Comparison of ENCODE assay signal across 1 fruit fly cellular context in the genomic region with DNA sequence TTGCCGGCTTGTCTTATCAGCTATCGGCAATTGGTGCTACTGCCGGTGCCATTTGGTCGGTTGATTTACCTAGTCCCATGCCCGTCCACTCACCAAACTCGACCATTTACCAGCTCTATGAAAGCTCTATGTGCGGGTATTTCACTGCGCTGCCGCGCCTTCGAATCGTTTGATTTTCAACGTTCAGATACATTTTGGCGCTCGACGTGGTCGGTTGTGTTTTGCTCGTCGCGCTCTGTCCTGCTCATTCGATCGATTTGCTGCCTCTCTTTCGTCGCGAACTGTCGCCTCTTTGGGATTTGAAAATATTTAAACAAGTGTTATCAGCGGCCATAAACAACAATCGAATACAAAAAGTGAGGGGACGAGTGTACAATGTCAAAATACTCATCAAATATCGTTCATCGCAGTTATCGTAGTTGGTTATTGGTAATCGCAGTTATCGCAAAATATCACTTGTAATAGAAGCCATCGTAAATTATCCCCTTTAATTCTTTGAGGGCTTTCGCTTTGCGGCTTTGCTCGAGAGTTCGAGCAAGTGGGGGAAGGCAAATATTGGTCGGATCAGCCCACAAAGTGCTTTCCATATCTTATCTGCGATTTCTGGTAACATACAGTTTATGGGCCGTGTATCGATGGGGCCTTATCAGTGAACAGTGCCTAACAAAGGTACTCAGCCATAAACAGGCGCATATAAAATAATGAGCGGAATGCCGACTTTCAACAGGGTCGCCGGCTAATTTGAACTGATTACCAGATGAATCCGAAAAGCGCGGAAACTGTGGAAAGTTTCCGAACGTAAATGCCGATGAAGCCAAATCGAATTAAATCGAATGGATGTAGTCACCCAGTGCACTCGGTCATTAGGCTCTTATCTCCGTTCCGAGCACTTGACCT.
TF ChIP-seq lines count a peak whose summit lies in the region.

No protein-coding gene starts in this region.

TF ChIP-seq in whole organism, embryonic, 481 proteins besides CTCF, POLR2A, EP300 and RAD21 (continued from another document):
- peak; percentile 39; the same call in 1 of the 2 replicates for TF ChIP-seq Bgb (GFP tag; IDR thresholded peaks at IDR 0.05; lab: Robert Waterston, UW; ENCODE audit: partially characterized antibody)
- TF ChIP-seq Hr51 (GFP tag; optimal IDR thresholded peaks at IDR 0.05; lab: Kevin White, UChicago), result no peak
- TF ChIP-seq Nf-YC (tag; optimal IDR thresholded peaks at IDR 0.05; lab: Kevin White, UChicago), result peak; percentile 63
- peak; percentile 88 for TF ChIP-seq CG8388 (GFP tag; optimal IDR thresholded peaks at IDR 0.05; lab: Kevin White, UChicago)
- TF ChIP-seq CG1024 (GFP tag; IDR thresholded peaks at IDR 0.05; lab: Robert Waterston, UW), result no peak
- TF ChIP-seq ERR (GFP tag; optimal IDR thresholded peaks at IDR 0.05; lab: Kevin White, UChicago), result no peak
- no peak for TF ChIP-seq CG4617 (GFP tag; optimal IDR thresholded peaks at IDR 0.05; lab: Kevin White, UChicago; ENCODE audit: borderline replicate concordance)
- TF ChIP-seq schlank (tag; optimal IDR thresholded peaks at IDR 0.05; lab: Kevin White, UChicago), result no peak
- TF ChIP-seq Lim3 (GFP tag; IDR thresholded peaks at IDR 0.05; lab: Robert Waterston, UW), result no peak
- no peak for TF ChIP-seq Awh (GFP tag; IDR thresholded peaks at IDR 0.05; lab: Robert Waterston, UW)
- TF ChIP-seq aop (GFP tag; IDR thresholded peaks at IDR 0.05; lab: Robert Waterston, UW), result no peak
- TF ChIP-seq CG3838 (GFP tag; optimal IDR thresholded peaks at IDR 0.05; lab: Kevin White, UChicago), result no peak
- no peak for TF ChIP-seq CG11696 (GFP tag; IDR thresholded peaks at IDR 0.05; lab: Robert Waterston, UW)
- no peak for TF ChIP-seq lilli (GFP tag; optimal IDR thresholded peaks at IDR 0.05; lab: Kevin White, UChicago)
- no peak for TF ChIP-seq hb (GFP tag; IDR thresholded peaks at IDR 0.05; lab: Robert Waterston, UW; ENCODE audit: partially characterized antibody)
- no peak for TF ChIP-seq CG14860 (GFP tag; IDR thresholded peaks at IDR 0.05; lab: Robert Waterston, UW; ENCODE audit: partially characterized antibody)
- TF ChIP-seq esg (GFP tag; conservative IDR thresholded peaks at IDR 0.05; lab: Robert Waterston, UW), result no peak
- TF ChIP-seq mirr (GFP tag; optimal IDR thresholded peaks at IDR 0.05; lab: Kevin White, UChicago), result peak; percentile 97
- no peak for TF ChIP-seq CG31224 (GFP tag; IDR thresholded peaks at IDR 0.05; lab: Robert Waterston, UW)
- TF ChIP-seq Pdp1 (GFP tag; optimal IDR thresholded peaks at IDR 0.05; lab: Kevin White, UChicago), result no peak
- TF ChIP-seq CG11085 (GFP tag; IDR thresholded peaks at IDR 0.05; lab: Robert Waterston, UW), result no peak
- peak; percentile 86 for TF ChIP-seq sens (GFP tag; lab: Kevin White, UChicago)
- TF ChIP-seq CG4707 (GFP tag; optimal IDR thresholded peaks at IDR 0.05; lab: Kevin White, UChicago), result no peak
- peak; percentile 11 for TF ChIP-seq abd-A (tag; optimal IDR thresholded peaks at IDR 0.05; lab: Kevin White, UChicago)
- no peak for TF ChIP-seq lola (GFP tag; optimal IDR thresholded peaks at IDR 0.05; lab: Kevin White, UChicago)
- peak; percentile 15; the same call in 1 of the 3 replicates for TF ChIP-seq Dbx (GFP tag; IDR thresholded peaks at IDR 0.05; lab: Robert Waterston, UW)
- TF ChIP-seq CG4854 (GFP tag; optimal IDR thresholded peaks at IDR 0.05; lab: Kevin White, UChicago), result no peak
- no peak for TF ChIP-seq psq (GFP tag; optimal IDR thresholded peaks at IDR 0.05; lab: Kevin White, UChicago)
- no peak for TF ChIP-seq CG8290 (GFP tag; optimal IDR thresholded peaks at IDR 0.05; lab: Kevin White, UChicago)
- peak in 1 of 2 experiments; percentile 30 for TF ChIP-seq CG8290 (tag; optimal IDR thresholded peaks at IDR 0.05; lab: Kevin White, UChicago)
- no peak for TF ChIP-seq sisA (GFP tag; IDR thresholded peaks at IDR 0.05; lab: Robert Waterston, UW)
- peak; percentile 22 for TF ChIP-seq HmgZ (tag; optimal IDR thresholded peaks at IDR 0.05; lab: Kevin White, UChicago)
- TF ChIP-seq CG13775 (GFP tag; optimal IDR thresholded peaks at IDR 0.05; lab: Kevin White, UChicago), result no peak
- peak; percentile 92 for TF ChIP-seq CG34376 (GFP tag; optimal IDR thresholded peaks at IDR 0.05; lab: Kevin White, UChicago)
- peak; percentile 98 for TF ChIP-seq exex (tag; optimal IDR thresholded peaks at IDR 0.05; lab: Kevin White, UChicago)
- TF ChIP-seq CG11398 (GFP tag; optimal IDR thresholded peaks at IDR 0.05; lab: Kevin White, UChicago), result no peak
- peak; percentile 5 for TF ChIP-seq ftz-f1 (GFP tag; optimal IDR thresholded peaks at IDR 0.05; lab: Kevin White, UChicago)
- TF ChIP-seq so (GFP tag; IDR thresholded peaks at IDR 0.05; lab: Robert Waterston, UW), result peak; percentile 39; the same call in 1 of the 3 replicates
- no peak for TF ChIP-seq Six4 (GFP tag; optimal IDR thresholded peaks at IDR 0.05; lab: Kevin White, UChicago)
- no peak for TF ChIP-seq stwl (tag; optimal IDR thresholded peaks at IDR 0.05; lab: Kevin White, UChicago)
- TF ChIP-seq CG18599 (GFP tag; optimal IDR thresholded peaks at IDR 0.05; lab: Kevin White, UChicago), result no peak
- no peak for TF ChIP-seq CG3281 (GFP tag; optimal IDR thresholded peaks at IDR 0.05; lab: Kevin White, UChicago)
- TF ChIP-seq BEAF-32 (GFP tag; optimal IDR thresholded peaks at IDR 0.05; lab: Kevin White, UChicago), result peak; percentile 28
- no peak for TF ChIP-seq CG12071 (GFP tag; optimal IDR thresholded peaks at IDR 0.05; lab: Kevin White, UChicago)
- TF ChIP-seq E2f1 (GFP tag; IDR thresholded peaks at IDR 0.05; lab: Robert Waterston, UW), result peak; percentile 14; the same call in 1 of the 2 replicates
- peak; percentile 56 for TF ChIP-seq salm (tag; optimal IDR thresholded peaks at IDR 0.05; lab: Kevin White, UChicago)
- TF ChIP-seq Dref (GFP tag; IDR thresholded peaks at IDR 0.05; lab: Robert Waterston, UW), result peak; percentile 21
- no peak for TF ChIP-seq gt (GFP tag; IDR thresholded peaks at IDR 0.05; lab: Robert Waterston, UW)
- peak; percentile 30 for TF ChIP-seq sd (tag; optimal IDR thresholded peaks at IDR 0.05; lab: Kevin White, UChicago)
- peak; percentile 36; the same call in 1 of the 2 replicates for TF ChIP-seq amos (GFP tag; IDR thresholded peaks at IDR 0.05; lab: Robert Waterston, UW; ENCODE audit: partially characterized antibody)
- TF ChIP-seq sug (tag; optimal IDR thresholded peaks at IDR 0.05; lab: Kevin White, UChicago), result peak; percentile 40
- TF ChIP-seq Camta (GFP tag; optimal IDR thresholded peaks at IDR 0.05; lab: Kevin White, UChicago), result no peak
- peak; percentile 2 for TF ChIP-seq NfI (GFP tag; optimal IDR thresholded peaks at IDR 0.05; lab: Kevin White, UChicago)
- TF ChIP-seq ems (GFP tag; optimal IDR thresholded peaks at IDR 0.05; lab: Kevin White, UChicago), result no peak
- TF ChIP-seq Hr3 (GFP tag; optimal IDR thresholded peaks at IDR 0.05; lab: Kevin White, UChicago), result no peak
- TF ChIP-seq chn (GFP tag; optimal IDR thresholded peaks at IDR 0.05; lab: Kevin White, UChicago), result no peak
- no peak for TF ChIP-seq CG18476 (GFP tag; optimal IDR thresholded peaks at IDR 0.05; lab: Kevin White, UChicago)
- no peak for TF ChIP-seq CG12236 (GFP tag; optimal IDR thresholded peaks at IDR 0.05; lab: Kevin White, UChicago)
- TF ChIP-seq ewg (GFP tag; optimal IDR thresholded peaks at IDR 0.05; lab: Kevin White, UChicago), result no peak
- TF ChIP-seq lab (GFP tag; optimal IDR thresholded peaks at IDR 0.05; lab: Kevin White, UChicago), result peak; percentile 40
- TF ChIP-seq CG9876 (GFP tag; optimal IDR thresholded peaks at IDR 0.05; lab: Kevin White, UChicago), result no peak
- TF ChIP-seq CG6175 (GFP tag; IDR thresholded peaks at IDR 0.05; lab: Robert Waterston, UW), result no peak
- no peak for TF ChIP-seq sqz (GFP tag; optimal IDR thresholded peaks at IDR 0.05; lab: Kevin White, UChicago)
- no peak for TF ChIP-seq HLH54F (GFP tag; optimal IDR thresholded peaks at IDR 0.05; lab: Kevin White, UChicago)
- TF ChIP-seq knrl (GFP tag; IDR thresholded peaks at IDR 0.05; lab: Robert Waterston, UW; ENCODE audit: partially characterized antibody), result no peak
- TF ChIP-seq chinmo (GFP tag; IDR thresholded peaks at IDR 0.05; lab: Robert Waterston, UW; ENCODE audit: partially characterized antibody), result peak; percentile 75; the same call in 3 of the 4 replicates
- no peak for TF ChIP-seq pan (optimal IDR thresholded peaks at IDR 0.05; lab: Kevin White, UChicago)
- TF ChIP-seq pan (GFP tag; optimal IDR thresholded peaks at IDR 0.05 in 1 of 2, IDR thresholded peaks at IDR 0.05 in 1 of 2), result no peak
- no peak for TF ChIP-seq ap (GFP tag; IDR thresholded peaks at IDR 0.05; lab: Robert Waterston, UW)
- TF ChIP-seq CG16813 (GFP tag; IDR thresholded peaks at IDR 0.05; lab: Robert Waterston, UW; ENCODE audit: partially characterized antibody), result no peak
- TF ChIP-seq Hmr (GFP tag; optimal IDR thresholded peaks at IDR 0.05; lab: Kevin White, UChicago), result peak; percentile 37
- no peak for TF ChIP-seq Taf1 (GFP tag; IDR thresholded peaks at IDR 0.05; lab: Robert Waterston, UW)
- TF ChIP-seq CG30020 (tag; optimal IDR thresholded peaks at IDR 0.05; lab: Kevin White, UChicago), result no peak
- TF ChIP-seq CG2202 (tag; optimal IDR thresholded peaks at IDR 0.05; lab: Kevin White, UChicago), result no peak
- no peak for TF ChIP-seq phol (tag; optimal IDR thresholded peaks at IDR 0.05; lab: Kevin White, UChicago)
- TF ChIP-seq CG13424 (tag; optimal IDR thresholded peaks at IDR 0.05; lab: Kevin White, UChicago), result no peak
- TF ChIP-seq inv (GFP tag; IDR thresholded peaks at IDR 0.05; lab: Robert Waterston, UW; ENCODE audit: partially characterized antibody), result no peak
- no peak for TF ChIP-seq Sry-β (GFP tag; optimal IDR thresholded peaks at IDR 0.05; lab: Kevin White, UChicago)
- peak; percentile 14 for TF ChIP-seq Dp (GFP tag; optimal IDR thresholded peaks at IDR 0.05; lab: Kevin White, UChicago)
- no peak for TF ChIP-seq dan (GFP tag; IDR thresholded peaks at IDR 0.05; lab: Robert Waterston, UW)
- TF ChIP-seq shn (GFP tag; optimal IDR thresholded peaks at IDR 0.05; lab: Kevin White, UChicago), result no peak
- TF ChIP-seq Antp (GFP tag; optimal IDR thresholded peaks at IDR 0.05; lab: Kevin White, UChicago), result no peak
- TF ChIP-seq CrebB (tag; optimal IDR thresholded peaks at IDR 0.05; lab: Kevin White, UChicago), result peak; percentile 1
- no peak for TF ChIP-seq CG33213 (GFP tag; optimal IDR thresholded peaks at IDR 0.05; lab: Kevin White, UChicago)
- no peak for TF ChIP-seq Sry-δ (GFP tag; optimal IDR thresholded peaks at IDR 0.05; lab: Kevin White, UChicago)
- TF ChIP-seq Usf (GFP tag; optimal IDR thresholded peaks at IDR 0.05; lab: Kevin White, UChicago), result no peak
- no peak for TF ChIP-seq Lpt (GFP tag; optimal IDR thresholded peaks at IDR 0.05; lab: Kevin White, UChicago)
- peak; percentile 73 for TF ChIP-seq grn (GFP tag; optimal IDR thresholded peaks at IDR 0.05; lab: Kevin White, UChicago)
- TF ChIP-seq Fer1 (GFP tag; optimal IDR thresholded peaks at IDR 0.05; lab: Kevin White, UChicago), result no peak
- no peak for TF ChIP-seq Hsf (GFP tag; optimal IDR thresholded peaks at IDR 0.05; lab: Kevin White, UChicago)
- no peak for TF ChIP-seq sim (GFP tag; IDR thresholded peaks at IDR 0.05; lab: Robert Waterston, UW)
- TF ChIP-seq CG2116 (GFP tag; optimal IDR thresholded peaks at IDR 0.05; lab: Kevin White, UChicago), result peak; percentile 16
- TF ChIP-seq CG17361 (GFP tag; IDR thresholded peaks at IDR 0.05; lab: Robert Waterston, UW), result no peak
- TF ChIP-seq tna (GFP tag; IDR thresholded peaks at IDR 0.05; lab: Robert Waterston, UW; ENCODE audit: partially characterized antibody), result peak; percentile 41; the same call in 1 of the 2 replicates
- no peak for TF ChIP-seq insv (GFP tag; optimal IDR thresholded peaks at IDR 0.05; lab: Kevin White, UChicago)
- no peak for TF ChIP-seq CG11093 (GFP tag; IDR thresholded peaks at IDR 0.05; lab: Robert Waterston, UW)
- peak in 1 of 2 experiments; percentile 7 for TF ChIP-seq Hr78 (GFP tag; optimal IDR thresholded peaks at IDR 0.05; lab: Kevin White, UChicago)
- no peak for TF ChIP-seq CG14710 (tag; optimal IDR thresholded peaks at IDR 0.05; lab: Kevin White, UChicago)
- no peak for TF ChIP-seq her (GFP tag; optimal IDR thresholded peaks at IDR 0.05; lab: Kevin White, UChicago)
- no peak for TF ChIP-seq CG15601 (tag; optimal IDR thresholded peaks at IDR 0.05; lab: Kevin White, UChicago)
- TF ChIP-seq ro (GFP tag; IDR thresholded peaks at IDR 0.05; lab: Robert Waterston, UW), result no peak
- no peak for TF ChIP-seq CG42726 (GFP tag; IDR thresholded peaks at IDR 0.05; lab: Robert Waterston, UW; ENCODE audit: partially characterized antibody)
- no peak for TF ChIP-seq CG1233 (GFP tag; optimal IDR thresholded peaks at IDR 0.05; lab: Kevin White, UChicago)
- TF ChIP-seq CG3163 (GFP tag; optimal IDR thresholded peaks at IDR 0.05; lab: Kevin White, UChicago), result peak; percentile 47
- TF ChIP-seq Trl (optimal IDR thresholded peaks at IDR 0.05; lab: Kevin White, UChicago), result peak in 1 of 2 experiments; percentile 38
- no peak for TF ChIP-seq Trl (GFP tag; optimal IDR thresholded peaks at IDR 0.05; lab: Kevin White, UChicago)
- TF ChIP-seq jing (GFP tag; optimal IDR thresholded peaks at IDR 0.05; lab: Kevin White, UChicago), result no peak
- TF ChIP-seq zf30C (GFP tag; optimal IDR thresholded peaks at IDR 0.05; lab: Kevin White, UChicago), result no peak
